Fruit fly (Drosophila melanogaster) whole organism, wandering third instar larva: ENCODE results near the gene CG33299.

Experiments
- Abd-B ChIP-seq: fragments of >200 bp; optimal IDR thresholded peaks from 2 replicates; lab custom pipeline; 2017; ENCODE audit warnings: missing biosample characterization, missing genetic modification characterization
- CG32264 ChIP-seq: fragments of 200-800 bp; sonication (Bioruptor generic); optimal IDR thresholded peaks from 2 replicates; lab custom pipeline; 2016; ENCODE audit warnings: missing biosample characterization, missing genetic modification characterization
- CG9705 ChIP-seq: fragments of 200-800 bp; sonication (Bioruptor generic); optimal IDR thresholded peaks from 2 replicates; lab custom pipeline; 2018; ENCODE audit warnings: missing biosample characterization, mild to moderate bottlenecking, missing genetic modification characterization
- CrebA ChIP-seq: fragments of 200-800 bp; sonication (Bioruptor generic); optimal IDR thresholded peaks from 2 replicates; lab custom pipeline; 2016; ENCODE audit warnings: missing biosample characterization, mild to moderate bottlenecking, missing genetic modification characterization, borderline replicate concordance
- Dfd ChIP-seq: fragments of >200 bp; optimal IDR thresholded peaks from 2 replicates; lab custom pipeline; 2017; ENCODE audit warnings: missing biosample characterization, missing genetic modification characterization
- Dif ChIP-seq: fragments of 200-275, 200-300 bp; sonication (Bioruptor generic); optimal IDR thresholded peaks from 2 replicates; lab custom pipeline; 2018; ENCODE audit warnings: missing biosample characterization, missing genetic modification characterization; ENCODE audit not compliant: partially characterized antibody
- GATAd ChIP-seq: sonication (Bioruptor generic); optimal IDR thresholded peaks from 2 replicates; lab custom pipeline; 2016; ENCODE audit warnings: missing biosample characterization, missing genetic modification characterization
- HLH106 ChIP-seq: fragments of 200-800 bp; optimal IDR thresholded peaks from 3 replicates; lab custom pipeline; 2019; ENCODE audit warnings: missing biosample characterization, mild to moderate bottlenecking, missing genetic modification characterization, moderate library complexity
- Hnf4 ChIP-seq: fragments of 200-800 bp; sonication (Bioruptor generic); optimal IDR thresholded peaks from 2 replicates; lab custom pipeline; 2016; ENCODE audit warnings: missing biosample characterization, mild to moderate bottlenecking, missing genetic modification characterization
- Hr78 ChIP-seq: fragments of >200 bp; optimal IDR thresholded peaks from 2 replicates; lab custom pipeline; 2017; ENCODE audit warnings: missing biosample characterization, missing genetic modification characterization
- Hr83 ChIP-seq: fragments of 200-300 bp; sonication (Bioruptor generic); optimal IDR thresholded peaks from 2 replicates; lab custom pipeline; 2016; ENCODE audit warnings: missing biosample characterization, mild to moderate bottlenecking, missing genetic modification characterization, moderate library complexity; ENCODE audit not compliant: poor library complexity, severe bottlenecking
- Jra ChIP-seq: sonication (Bioruptor generic); optimal IDR thresholded peaks from 2 replicates; lab custom pipeline; 2016; ENCODE audit warnings: missing biosample characterization, missing genetic modification characterization
- Mio ChIP-seq: sonication (Bioruptor generic); optimal IDR thresholded peaks from 2 replicates; lab custom pipeline; 2016; ENCODE audit warnings: missing biosample characterization, missing genetic modification characterization
- Myc ChIP-seq: fragments of >200 bp; optimal IDR thresholded peaks from 2 replicates; lab custom pipeline; 2017
- N ChIP-seq: fragments of >200 bp; optimal IDR thresholded peaks from 2 replicates; lab custom pipeline; 2018; ENCODE audit warnings: missing biosample characterization, missing external identifiers, missing genetic modification characterization
- OdsH ChIP-seq: fragments of 200-800 bp; sonication (Bioruptor generic); optimal IDR thresholded peaks from 2 replicates; lab custom pipeline; 2016; ENCODE audit warnings: missing biosample characterization, mild to moderate bottlenecking, missing genetic modification characterization
- Rel ChIP-seq, 2 experiments: fragments of 200-800 bp; sonication (Bioruptor generic) in 1 of 2; optimal IDR thresholded peaks; 2 replicates in 1 of 2; 3 replicates in 1 of 2; lab custom pipeline; 2016 to 2019; ENCODE audit warnings: mild to moderate bottlenecking in 2 of 2, missing biosample characterization in 2 of 2, missing genetic modification characterization in 2 of 2, moderate library complexity in 1 of 2
- Sp1 ChIP-seq: fragments of 200-800 bp; sonication (Bioruptor generic); optimal IDR thresholded peaks from 3 replicates; lab custom pipeline; 2019; ENCODE audit warnings: missing biosample characterization, mild to moderate bottlenecking, missing genetic modification characterization, moderate library complexity
- Vsx2 ChIP-seq: fragments of 200-300, 225-300 bp; sonication (Bioruptor generic); optimal IDR thresholded peaks from 2 replicates; lab custom pipeline; 2018; ENCODE audit warnings: missing biosample characterization, missing genetic modification characterization; ENCODE audit not compliant: partially characterized antibody
- br ChIP-seq: fragments of 200-800 bp; sonication (Bioruptor generic); optimal IDR thresholded peaks from 2 replicates; lab custom pipeline; 2016; ENCODE audit warnings: missing biosample characterization, missing genetic modification characterization
- brk ChIP-seq: fragments of 200-800 bp; sonication (Bioruptor generic); optimal IDR thresholded peaks from 2 replicates; lab custom pipeline; 2016; ENCODE audit warnings: missing biosample characterization, mild to moderate bottlenecking, missing genetic modification characterization
- dl ChIP-seq, 2 experiments: fragments of 175-275, 200-275 bp in 1 of 2; fragments of 200-275 bp in 1 of 2; sonication (Bioruptor generic); optimal IDR thresholded peaks; lab custom pipeline; 2018; ENCODE audit warnings: mild to moderate bottlenecking in 2 of 2, missing biosample characterization in 2 of 2, missing genetic modification characterization in 2 of 2, moderate library complexity in 2 of 2; ENCODE audit not compliant: partially characterized antibody in 2 of 2, insufficient read depth in 1 of 2
- dmrt93B ChIP-seq: fragments of 200-800 bp; sonication (Bioruptor generic); optimal IDR thresholded peaks from 2 replicates; lab custom pipeline; 2018; ENCODE audit warnings: missing biosample characterization, mild to moderate bottlenecking, missing genetic modification characterization
- dsf ChIP-seq: sonication (Bioruptor generic); optimal IDR thresholded peaks from 2 replicates; lab custom pipeline; 2016; ENCODE audit warnings: missing biosample characterization, missing genetic modification characterization, borderline replicate concordance
- ey ChIP-seq: fragments of 200-800 bp; sonication (Bioruptor generic); optimal IDR thresholded peaks from 2 replicates; lab custom pipeline; 2016; ENCODE audit warnings: missing biosample characterization, missing genetic modification characterization
- foxo ChIP-seq, 2 experiments: fragments of 200-800 bp; sonication (Bioruptor generic); optimal IDR thresholded peaks; 2 replicates in 1 of 2; 3 replicates in 1 of 2; lab custom pipeline; 2016 to 2017; ENCODE audit warnings: missing biosample characterization in 2 of 2, missing genetic modification characterization in 2 of 2
- fru ChIP-seq: fragments of 200-800 bp; sonication (Bioruptor generic); optimal IDR thresholded peaks from 3 replicates; lab custom pipeline; 2016; ENCODE audit warnings: missing biosample characterization, mild to moderate bottlenecking, missing genetic modification characterization
- h ChIP-seq: fragments of 200-800 bp; sonication (Bioruptor generic); optimal IDR thresholded peaks from 3 replicates; lab custom pipeline; 2016; ENCODE audit warnings: missing biosample characterization, mild to moderate bottlenecking, missing genetic modification characterization
- jim ChIP-seq: fragments of 175-275, 200-325 bp; sonication (Bioruptor generic); optimal IDR thresholded peaks from 2 replicates; lab custom pipeline; 2016; ENCODE audit warnings: missing biosample characterization, mild to moderate bottlenecking, missing genetic modification characterization
- lola ChIP-seq: fragments of >200 bp; optimal IDR thresholded peaks from 2 replicates; lab custom pipeline; 2017; ENCODE audit warnings: missing biosample characterization, missing genetic modification characterization
- pan ChIP-seq: fragments of >200 bp; optimal IDR thresholded peaks from 2 replicates; lab custom pipeline; 2017
- psq ChIP-seq: fragments of 200-800 bp; sonication (Bioruptor generic); optimal IDR thresholded peaks from 3 replicates; lab custom pipeline; 2017; ENCODE audit warnings: missing biosample characterization, mild to moderate bottlenecking, missing genetic modification characterization, moderate library complexity
- rgr ChIP-seq: fragments of 200-800 bp; sonication (Bioruptor generic); optimal IDR thresholded peaks from 3 replicates; lab custom pipeline; 2016; ENCODE audit warnings: missing biosample characterization, mild to moderate bottlenecking, missing genetic modification characterization
- sage ChIP-seq: fragments of 200-800 bp; sonication (Bioruptor generic); optimal IDR thresholded peaks from 2 replicates; lab custom pipeline; 2016; ENCODE audit warnings: missing biosample characterization, mild to moderate bottlenecking, missing genetic modification characterization
- sv ChIP-seq: fragments of 200-800 bp; sonication (Bioruptor generic); optimal IDR thresholded peaks from 3 replicates; lab custom pipeline; 2016; ENCODE audit warnings: missing biosample characterization, missing genetic modification characterization
- tai ChIP-seq: sonication (Bioruptor generic); optimal IDR thresholded peaks from 2 replicates; lab custom pipeline; 2016; ENCODE audit warnings: missing biosample characterization, missing genetic modification characterization
- usp ChIP-seq: fragments of >200 bp; optimal IDR thresholded peaks from 2 replicates; lab custom pipeline; 2017; ENCODE audit warnings: missing biosample characterization, missing genetic modification characterization
- woc ChIP-seq: sonication (Bioruptor generic); optimal IDR thresholded peaks from 2 replicates; lab custom pipeline; 2016; ENCODE audit warnings: missing biosample characterization, mild to moderate bottlenecking, missing genetic modification characterization

CG33299 gene

DNA sequence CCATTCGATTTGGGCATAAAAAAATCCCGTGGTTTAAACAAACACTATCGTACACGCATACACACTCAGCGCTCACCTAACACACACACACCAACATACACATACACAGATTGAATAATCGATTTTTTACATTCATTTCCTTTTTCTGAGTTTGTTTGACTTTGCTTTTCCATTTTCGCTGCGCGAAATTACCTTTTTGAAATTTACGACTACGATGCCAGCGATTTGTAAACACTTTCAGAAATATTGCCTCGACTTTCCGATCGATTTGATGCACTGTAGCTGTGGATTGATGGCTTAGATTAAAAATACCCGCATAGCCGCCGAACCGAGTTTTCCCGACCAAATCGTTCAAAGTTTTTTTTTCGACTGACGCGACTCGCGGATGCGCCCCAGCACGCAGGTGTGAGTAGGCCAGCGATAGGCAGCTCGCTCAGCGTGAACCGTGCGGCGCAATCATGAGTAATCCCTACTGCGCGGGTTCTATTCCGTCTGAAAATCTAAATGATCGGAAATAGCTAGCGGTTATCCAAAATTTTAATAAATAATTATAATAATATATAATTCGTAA lies 42.6 kb downstream of the CG33299 start, which contains the start of gene Pka-C1:
TSS of gene Pka-C1 (minus strand) at position 375 of the 571 bp plus-strand sequence.
- peak; percentile 7 for TF ChIP-seq rgr
- peak; percentile 13 for TF ChIP-seq br (GFP tag; lab: Kevin White, UChicago)
- no peak for TF ChIP-seq sage (GFP tag; lab: Kevin White, UChicago)
- no peak for TF ChIP-seq Mio (GFP tag; lab: Kevin White, UChicago)
- no peak for TF ChIP-seq CrebA (GFP tag; lab: Kevin White, UChicago)
- peak; percentile 40 for TF ChIP-seq Sp1 (GFP tag; lab: Kevin White, UChicago)
- TF ChIP-seq woc (GFP tag; lab: Kevin White, UChicago): no peak
- TF ChIP-seq ey (GFP tag; lab: Kevin White, UChicago): no peak
- TF ChIP-seq sv (GFP tag; lab: Kevin White, UChicago): no peak
- TF ChIP-seq GATAd (GFP tag; lab: Kevin White, UChicago): no peak
- TF ChIP-seq pan (lab: Kevin White, UChicago): no peak
- no peak for TF ChIP-seq jim (GFP tag; lab: Kevin White, UChicago)
- TF ChIP-seq tai (GFP tag; lab: Kevin White, UChicago): no peak
- TF ChIP-seq dmrt93B: peak; percentile 8
- no peak for TF ChIP-seq N (GFP tag; lab: Kevin White, UChicago)
- TF ChIP-seq lola (GFP tag; lab: Kevin White, UChicago): no peak
- TF ChIP-seq Jra (GFP tag; lab: Kevin White, UChicago): no peak
- no peak for TF ChIP-seq CG9705 (GFP tag; lab: Kevin White, UChicago)
- no peak for TF ChIP-seq usp
- no peak for TF ChIP-seq Hr78
- TF ChIP-seq CG32264 (GFP tag; lab: Kevin White, UChicago): no peak
- TF ChIP-seq Abd-B (GFP tag; lab: Kevin White, UChicago): no peak
- TF ChIP-seq Myc: no peak
- peak; percentile 55 for TF ChIP-seq Dif (GFP tag; lab: Kevin White, UChicago)
- peak; percentile 2 for TF ChIP-seq Hnf4
- TF ChIP-seq h (GFP tag; lab: Kevin White, UChicago): no peak
- no peak for TF ChIP-seq dsf (GFP tag; lab: Kevin White, UChicago)
- TF ChIP-seq Dfd: no peak
- no peak for TF ChIP-seq dl (GFP tag; optimal IDR thresholded peaks at IDR 0.05; lab: Kevin White, UChicago; ENCODE audit: insufficient read depth in 1 of 2, partially characterized antibody in 2 of 2)
- TF ChIP-seq Rel (GFP tag; optimal IDR thresholded peaks at IDR 0.05; lab: Kevin White, UChicago): no peak
- TF ChIP-seq Rel (tag; optimal IDR thresholded peaks at IDR 0.05; lab: Kevin White, UChicago): peak; percentile 64
- no peak for TF ChIP-seq fru (GFP tag; lab: Kevin White, UChicago)
- no peak for TF ChIP-seq brk (GFP tag; lab: Kevin White, UChicago)
- TF ChIP-seq psq: no peak
- peak; percentile 5 for TF ChIP-seq Hr83 (GFP tag; lab: Kevin White, UChicago)
- peak; percentile 30 for TF ChIP-seq HLH106 (tag; lab: Kevin White, UChicago)
- no peak for TF ChIP-seq Vsx2 (GFP tag; lab: Kevin White, UChicago)
- TF ChIP-seq foxo (GFP tag; optimal IDR thresholded peaks at IDR 0.05; lab: Kevin White, UChicago): peak in 1 of 2 experiments; percentile 4
- no peak for TF ChIP-seq OdsH (GFP tag; lab: Kevin White, UChicago)

DNA sequence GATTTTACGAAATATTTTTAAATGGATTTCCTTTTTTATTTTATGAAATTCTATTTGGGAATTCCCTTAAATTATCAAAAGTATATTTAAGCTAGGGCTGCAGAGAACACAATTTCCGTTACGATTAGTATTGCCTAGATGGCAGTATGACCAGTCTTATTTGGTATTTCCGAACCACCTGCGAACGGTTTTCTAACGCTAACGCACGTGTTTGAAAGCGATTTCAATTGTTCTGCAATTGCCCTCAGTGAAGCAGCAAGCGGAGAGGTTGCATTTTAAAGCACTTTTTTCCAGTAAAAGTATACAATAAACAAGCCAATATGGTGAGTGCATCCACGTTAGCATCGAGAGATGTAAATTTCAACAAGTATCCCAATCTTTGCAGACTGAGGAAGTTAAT lies 43.2 kb downstream of the CG33299 start, which contains the start of gene hoip:
TSS of gene hoip (plus strand) at position 177 of the 400 bp plus-strand sequence.
- TF ChIP-seq Hnf4: peak; percentile 14
- TF ChIP-seq fru (GFP tag; lab: Kevin White, UChicago): no peak
- no peak for TF ChIP-seq Rel (GFP tag; optimal IDR thresholded peaks at IDR 0.05; lab: Kevin White, UChicago)
- TF ChIP-seq Rel (tag; optimal IDR thresholded peaks at IDR 0.05; lab: Kevin White, UChicago): peak; percentile 63
- peak; percentile 43 for TF ChIP-seq brk (GFP tag; lab: Kevin White, UChicago)
